Worm (Caenorhabditis elegans) whole organism, dauer: ENCODE data around the gene F52C12.6.

Source experiments
- unc-62 ChIP-seq: sonication (generic microtip); optimal IDR thresholded peaks from 2 replicates; lab custom pipeline; 2017; ENCODE audit warnings: missing biosample characterization, missing genetic modification reagents, missing genetic modification characterization

F52C12.6 gene

ce11 chrIV:1956411-1956810 is at the start of gene F52C12.6:
Gene F52C12.6, plus strand, starts transcription at chrIV:1956711.
- TF ChIP-seq unc-62 (GFP tag; lab: Kevin White, UChicago): no peak

ce11 chrIV:1908467-1908866 is 48.0 kb upstream of the F52C12.6 start:
- no peak for TF ChIP-seq unc-62 (GFP tag; lab: Kevin White, UChicago)

DNA sequence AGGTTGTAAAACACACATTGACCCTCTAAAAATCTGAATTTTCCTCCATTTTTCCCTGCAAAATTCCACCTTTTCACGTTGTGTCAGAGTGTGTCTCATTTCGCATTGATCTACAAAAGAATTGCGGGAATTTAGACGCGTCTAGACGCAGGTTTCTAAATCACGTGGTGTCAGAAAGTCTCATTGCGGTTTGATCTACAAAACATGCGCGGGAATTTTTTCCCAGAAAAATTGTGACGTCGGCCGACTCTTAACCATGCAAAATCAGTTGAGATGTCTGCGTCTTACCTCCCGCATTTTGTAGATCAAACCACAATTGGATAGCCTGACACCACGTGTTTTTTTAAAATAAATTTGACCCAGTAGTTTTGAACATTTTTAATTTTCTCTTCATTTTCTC is 47.6 kb upstream of the F52C12.6 start:
- TF ChIP-seq unc-62 (GFP tag; lab: Kevin White, UChicago): no peak

ce11 chrIV:1911273-1911672 is 45.2 kb upstream of the F52C12.6 start:
- no peak for TF ChIP-seq unc-62 (GFP tag; lab: Kevin White, UChicago)

- no peak for TF ChIP-seq unc-62 (GFP tag; lab: Kevin White, UChicago)
These were observed 41.6 kb upstream of the F52C12.6 start for ce11 chrIV:1914900-1915299.

- TF ChIP-seq unc-62 (GFP tag; lab: Kevin White, UChicago): no peak
These were observed 41.0 kb upstream of the F52C12.6 start for ce11 chrIV:1915549-1915948.

- no peak for TF ChIP-seq unc-62 (GFP tag; lab: Kevin White, UChicago)
These were observed 40.3 kb upstream of the F52C12.6 start for ce11 chrIV:1916247-1916646.

ce11 chrIV:1917819-1918218 is 38.7 kb upstream of the F52C12.6 start, which contains the start of gene elt-6:
Gene elt-6, plus strand, starts transcription at chrIV:1917977.
- TF ChIP-seq unc-62 (GFP tag; lab: Kevin White, UChicago): no peak

DNA sequence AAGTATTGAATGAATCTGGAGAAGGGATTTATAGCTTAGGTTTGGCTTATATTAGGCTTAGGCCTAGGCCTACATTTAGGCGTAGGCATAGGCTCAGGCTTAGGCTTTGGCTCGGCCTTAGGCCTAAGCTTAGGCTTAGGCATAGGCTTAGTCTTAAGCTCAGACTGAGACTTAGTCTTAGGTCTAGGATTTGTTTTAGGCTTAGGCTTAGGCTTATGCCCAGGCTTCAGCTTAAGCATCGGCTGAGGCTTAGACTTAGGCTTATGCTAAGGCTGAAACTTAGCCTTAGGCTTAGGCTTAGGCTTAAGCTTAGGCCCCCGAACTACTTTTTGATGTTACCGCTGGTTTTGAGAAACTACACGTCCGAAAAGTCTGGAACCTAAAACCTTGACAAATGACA is 36.0 kb upstream of the F52C12.6 start:
- TF ChIP-seq unc-62 (GFP tag; lab: Kevin White, UChicago): no peak

DNA sequence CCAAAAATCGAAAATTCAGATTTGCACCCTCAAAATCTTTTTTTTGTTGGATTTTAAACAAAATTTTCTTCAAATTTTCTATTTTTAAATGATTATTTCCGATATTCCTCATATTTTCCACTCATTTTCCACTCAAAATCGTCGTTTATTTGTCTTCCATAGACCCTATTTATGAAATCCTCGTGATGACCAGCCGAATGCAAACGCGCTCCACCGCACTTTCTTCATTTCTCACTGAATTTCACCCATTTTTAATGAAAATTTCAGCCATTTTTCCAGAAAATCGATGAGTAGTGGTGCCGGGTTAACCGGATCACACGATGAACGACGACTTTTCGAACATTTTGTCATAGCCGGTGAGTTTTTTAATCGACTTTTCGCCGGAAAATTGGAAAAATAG is 32.8 kb upstream of the F52C12.6 start, which contains the start of gene denn-4:
denn-4 (plus strand) TSS at position 280 of the 400 bp plus-strand sequence.
- TF ChIP-seq unc-62 (GFP tag; lab: Kevin White, UChicago): no peak

- no peak for TF ChIP-seq unc-62 (GFP tag; lab: Kevin White, UChicago)
These were observed 32.3 kb upstream of the F52C12.6 start for ce11 chrIV:1924178-1924577.

- TF ChIP-seq unc-62 (GFP tag; lab: Kevin White, UChicago): no peak
These were observed 11.3 kb upstream of the F52C12.6 start for ce11 chrIV:1945200-1945599.

ce11 chrIV:1947891-1948290 is 8.6 kb upstream of the F52C12.6 start, which contains the start of gene tsen-54:
Gene tsen-54, plus strand, starts transcription at chrIV:1948191.
- TF ChIP-seq unc-62 (GFP tag; lab: Kevin White, UChicago): no peak

- TF ChIP-seq unc-62 (GFP tag; lab: Kevin White, UChicago): no peak
These were observed 4.2 kb upstream of the F52C12.6 start for ce11 chrIV:1952312-1952711.

ce11 chrIV:1953132-1953629 is 3.3 kb upstream of the F52C12.6 start, which contains the start of gene F52C12.2:
Gene F52C12.2, plus strand, starts transcription at chrIV:1953579.
- no peak for TF ChIP-seq unc-62 (GFP tag; lab: Kevin White, UChicago)

DNA sequence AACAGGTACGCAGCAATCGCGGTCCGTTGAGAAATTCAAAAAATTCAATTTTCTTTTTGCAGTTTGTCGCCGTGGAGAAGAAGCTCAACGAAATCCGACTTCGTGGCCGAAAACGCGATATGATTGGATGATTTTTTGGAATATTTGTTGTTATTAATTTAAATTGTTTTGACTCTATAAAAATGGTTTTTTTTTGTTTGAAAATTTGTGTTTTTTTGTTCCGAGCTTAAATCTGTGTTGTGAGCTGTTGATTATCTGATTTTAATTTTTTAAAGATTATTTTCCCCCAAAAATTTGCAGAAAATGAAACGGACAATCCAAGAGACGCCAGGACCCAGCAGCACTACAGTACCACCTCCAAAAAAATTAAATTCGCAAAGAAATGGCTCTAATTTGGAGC is 3.0 kb downstream of the F52C12.6 start, which contains the start of gene tdpo-1:
tdpo-1 (plus strand) TSS at position 301 of the 400 bp plus-strand sequence.
- TF ChIP-seq unc-62 (GFP tag; lab: Kevin White, UChicago): no peak

- no peak for TF ChIP-seq unc-62 (GFP tag; lab: Kevin White, UChicago)
These were observed 6.7 kb downstream of the F52C12.6 start, which contains the start of gene ulp-3 for ce11 chrIV:1963247-1963646. Gene ulp-3, plus strand, starts transcription at chrIV:1963634.
